1 fruit fly cellular context compared by ENCODE assay signal in the genomic region with DNA sequence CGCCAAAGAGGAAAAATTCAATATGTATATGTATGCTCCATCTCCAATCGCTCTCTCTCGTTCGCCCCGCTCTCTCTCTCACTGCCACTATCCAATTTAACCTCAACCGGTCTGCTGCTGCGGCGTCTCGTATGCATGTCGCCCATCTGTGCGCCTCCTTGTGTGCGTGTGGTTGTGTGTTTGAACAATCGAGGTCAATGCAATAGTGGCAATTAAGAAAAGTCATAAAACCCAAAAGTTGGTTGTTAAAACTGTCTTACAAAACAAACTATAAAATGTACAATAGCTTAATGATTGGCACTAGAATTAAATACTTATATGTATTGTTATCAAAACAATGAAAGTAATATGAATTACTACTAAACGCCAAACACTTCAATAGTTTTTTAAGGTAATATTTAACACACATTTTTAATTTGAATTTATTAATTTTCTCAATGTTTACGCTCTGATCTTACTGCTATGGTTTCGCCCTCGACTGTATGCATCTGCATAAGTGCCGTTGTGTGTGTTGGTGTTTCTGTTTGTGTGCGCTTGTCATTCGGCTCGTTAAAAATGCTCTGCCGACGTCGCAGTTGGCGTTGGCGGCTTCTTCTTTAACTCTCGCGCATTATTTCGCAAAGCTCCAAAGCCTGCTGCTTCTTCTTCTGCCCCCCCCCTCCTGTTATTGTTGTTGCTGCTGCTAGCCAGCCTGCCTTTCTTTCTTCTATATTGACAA.
TF ChIP-seq lines count a peak whose summit lies in the region.

No protein-coding gene starts in this region.

TF ChIP-seq in whole organism, embryonic, 481 proteins besides CTCF, POLR2A, EP300 and RAD21 (continued from another document and continues in another):
- peak; percentile 89 for TF ChIP-seq bab2 (GFP tag; optimal IDR thresholded peaks at IDR 0.05; lab: Kevin White, UChicago)
- TF ChIP-seq repo (GFP tag; optimal IDR thresholded peaks at IDR 0.05; lab: Kevin White, UChicago): peak; percentile 69
- TF ChIP-seq kay (GFP tag; optimal IDR thresholded peaks at IDR 0.05; lab: Kevin White, UChicago): peak; percentile 85
- peak; percentile 81 for TF ChIP-seq gro (GFP tag; optimal IDR thresholded peaks at IDR 0.05; lab: Kevin White, UChicago)
- TF ChIP-seq br (optimal IDR thresholded peaks at IDR 0.05; lab: Kevin White, UChicago): no peak
- TF ChIP-seq Ada2b (GFP tag; IDR thresholded peaks at IDR 0.05; lab: Robert Waterston, UW): peak; percentile 84
- peak; percentile 96 for TF ChIP-seq tin (GFP tag; optimal IDR thresholded peaks at IDR 0.05; lab: Kevin White, UChicago)
- TF ChIP-seq mirr (GFP tag; optimal IDR thresholded peaks at IDR 0.05; lab: Kevin White, UChicago): peak; percentile 79
- no peak for TF ChIP-seq HLH4C (GFP tag; IDR thresholded peaks at IDR 0.05; lab: Robert Waterston, UW; ENCODE audit: partially characterized antibody)
- peak; percentile 94 for TF ChIP-seq CG4820 (GFP tag; optimal IDR thresholded peaks at IDR 0.05; lab: Kevin White, UChicago)
- TF ChIP-seq CG6689 (GFP tag; IDR thresholded peaks at IDR 0.05; lab: Robert Waterston, UW): peak; percentile 96
- peak; percentile 97 for TF ChIP-seq az2 (GFP tag; optimal IDR thresholded peaks at IDR 0.05; lab: Kevin White, UChicago)
- TF ChIP-seq Sry-δ (GFP tag; optimal IDR thresholded peaks at IDR 0.05; lab: Kevin White, UChicago): peak; percentile 25
- peak; percentile 41; the same call in 2 of the 3 replicates for TF ChIP-seq CG2199 (GFP tag; IDR thresholded peaks at IDR 0.05; lab: Robert Waterston, UW)
- peak; percentile 65 for TF ChIP-seq CG1024 (GFP tag; IDR thresholded peaks at IDR 0.05; lab: Robert Waterston, UW)
- peak; percentile 73 for TF ChIP-seq CG1792 (GFP tag; optimal IDR thresholded peaks at IDR 0.05; lab: Kevin White, UChicago)
- peak; percentile 95 for TF ChIP-seq lbe (GFP tag; optimal IDR thresholded peaks at IDR 0.05; lab: Kevin White, UChicago)
- TF ChIP-seq inv (GFP tag; IDR thresholded peaks at IDR 0.05; lab: Robert Waterston, UW; ENCODE audit: partially characterized antibody): no peak
- no peak; the same call in 1 of the 2 replicates for TF ChIP-seq Scr (GFP tag; IDR thresholded peaks at IDR 0.05; lab: Robert Waterston, UW; ENCODE audit: partially characterized antibody)
- peak; percentile 97 for TF ChIP-seq CG10543 (GFP tag; optimal IDR thresholded peaks at IDR 0.05; lab: Kevin White, UChicago)
- TF ChIP-seq pum (GFP tag; optimal IDR thresholded peaks at IDR 0.05; lab: Kevin White, UChicago): peak; percentile 77
- peak; percentile 83 for TF ChIP-seq MTF-1 (GFP tag; optimal IDR thresholded peaks at IDR 0.05; lab: Kevin White, UChicago; ENCODE audit: borderline replicate concordance)
- TF ChIP-seq CG33213 (GFP tag; optimal IDR thresholded peaks at IDR 0.05; lab: Kevin White, UChicago): peak; percentile 61
- TF ChIP-seq CG34422 (GFP tag; IDR thresholded peaks at IDR 0.05; lab: Robert Waterston, UW): peak; percentile 89
- no peak for TF ChIP-seq gfzf (GFP tag; optimal IDR thresholded peaks at IDR 0.05; lab: Kevin White, UChicago)
- TF ChIP-seq tna (GFP tag; IDR thresholded peaks at IDR 0.05; lab: Robert Waterston, UW; ENCODE audit: partially characterized antibody): no peak
- TF ChIP-seq hkb (optimal IDR thresholded peaks at IDR 0.05; lab: Kevin White, UChicago): no peak
- peak; percentile 95 for TF ChIP-seq hkb (GFP tag; IDR thresholded peaks at IDR 0.05; lab: Robert Waterston, UW)
- TF ChIP-seq trem (tag; optimal IDR thresholded peaks at IDR 0.05; lab: Kevin White, UChicago): peak; percentile 97
- TF ChIP-seq run (tag; optimal IDR thresholded peaks at IDR 0.05; lab: Kevin White, UChicago): peak; percentile 98
- peak; percentile 86 for TF ChIP-seq al (GFP tag; IDR thresholded peaks at IDR 0.05; lab: Robert Waterston, UW)
- peak; percentile 89 for TF ChIP-seq peb (GFP tag; IDR thresholded peaks at IDR 0.05; lab: Robert Waterston, UW)
- TF ChIP-seq CG3847 (GFP tag; IDR thresholded peaks at IDR 0.05; lab: Robert Waterston, UW): peak; percentile 91
- TF ChIP-seq CG6254 (GFP tag; optimal IDR thresholded peaks at IDR 0.05; lab: Kevin White, UChicago): peak; percentile 95
- peak; percentile 84; the same call in 1 of the 3 replicates for TF ChIP-seq H15 (GFP tag; IDR thresholded peaks at IDR 0.05; lab: Robert Waterston, UW)
- TF ChIP-seq CG11085 (GFP tag; IDR thresholded peaks at IDR 0.05; lab: Robert Waterston, UW): no peak; the same call in none of the 2 replicates
- TF ChIP-seq ftz-f1 (GFP tag; optimal IDR thresholded peaks at IDR 0.05; lab: Kevin White, UChicago): peak; percentile 43
- TF ChIP-seq bbx (GFP tag; IDR thresholded peaks at IDR 0.05; lab: Robert Waterston, UW; ENCODE audit: partially characterized antibody): no peak
- peak; percentile 82 for TF ChIP-seq CG16863 (GFP tag; optimal IDR thresholded peaks at IDR 0.05; lab: Kevin White, UChicago)
- TF ChIP-seq Dbx (GFP tag; IDR thresholded peaks at IDR 0.05; lab: Robert Waterston, UW): peak; percentile 90
- peak; percentile 93 for TF ChIP-seq croc (GFP tag; conservative IDR thresholded peaks at IDR 0.05; lab: Robert Waterston, UW)
- TF ChIP-seq phol (tag; optimal IDR thresholded peaks at IDR 0.05; lab: Kevin White, UChicago): peak; percentile 98
- TF ChIP-seq CG8089 (GFP tag; optimal IDR thresholded peaks at IDR 0.05; lab: Kevin White, UChicago): peak; percentile 76
- TF ChIP-seq CG8359 (GFP tag; optimal IDR thresholded peaks at IDR 0.05; lab: Kevin White, UChicago; ENCODE audit: borderline replicate concordance): peak; percentile 91
- TF ChIP-seq Dip3 (GFP tag; optimal IDR thresholded peaks at IDR 0.05; lab: Kevin White, UChicago): peak; percentile 74
- no peak for TF ChIP-seq unc-4 (GFP tag; IDR thresholded peaks at IDR 0.05; lab: Robert Waterston, UW; ENCODE audit: partially characterized antibody)
- peak; percentile 98 for TF ChIP-seq CG17359 (tag; optimal IDR thresholded peaks at IDR 0.05; lab: Kevin White, UChicago)
- TF ChIP-seq Dek (tag; optimal IDR thresholded peaks at IDR 0.05; lab: Kevin White, UChicago): peak; percentile 95
- peak; percentile 88 for TF ChIP-seq Mad (GFP tag; optimal IDR thresholded peaks at IDR 0.05; lab: Kevin White, UChicago)
- peak; percentile 94 for TF ChIP-seq CG12071 (GFP tag; optimal IDR thresholded peaks at IDR 0.05; lab: Kevin White, UChicago)
- peak; percentile 96 for TF ChIP-seq Hr3 (GFP tag; optimal IDR thresholded peaks at IDR 0.05; lab: Kevin White, UChicago)
- no peak for TF ChIP-seq rib (GFP tag; IDR thresholded peaks at IDR 0.05; lab: Robert Waterston, UW)
- TF ChIP-seq unpg (GFP tag; optimal IDR thresholded peaks at IDR 0.05; lab: Kevin White, UChicago): peak; percentile 97
- TF ChIP-seq sisA (GFP tag; IDR thresholded peaks at IDR 0.05; lab: Robert Waterston, UW): peak; percentile 92
- TF ChIP-seq Vsx1 (GFP tag; optimal IDR thresholded peaks at IDR 0.05; lab: Kevin White, UChicago): peak; percentile 96
- peak; percentile 37 for TF ChIP-seq Myb (GFP tag; optimal IDR thresholded peaks at IDR 0.05; lab: Kevin White, UChicago)
- peak; percentile 82 to 90 for TF ChIP-seq Trl (optimal IDR thresholded peaks at IDR 0.05; lab: Kevin White, UChicago)
- TF ChIP-seq Trl (GFP tag; optimal IDR thresholded peaks at IDR 0.05; lab: Kevin White, UChicago): peak; percentile 87
- peak; percentile 88 for TF ChIP-seq CG7357 (GFP tag; IDR thresholded peaks at IDR 0.05; lab: Robert Waterston, UW)
- peak; percentile 10 to 72 for TF ChIP-seq crp (GFP tag; optimal IDR thresholded peaks at IDR 0.05; lab: Kevin White, UChicago)
- TF ChIP-seq BtbVII (GFP tag; optimal IDR thresholded peaks at IDR 0.05; lab: Kevin White, UChicago): peak; percentile 95
- peak; percentile 48 for TF ChIP-seq toy (GFP tag; IDR thresholded peaks at IDR 0.05; lab: Robert Waterston, UW)
- TF ChIP-seq tup (GFP tag; optimal IDR thresholded peaks at IDR 0.05; lab: Kevin White, UChicago): peak; percentile 70
- peak; percentile 92 for TF ChIP-seq CG12769 (tag; optimal IDR thresholded peaks at IDR 0.05; lab: Kevin White, UChicago)
- peak; percentile 92 for TF ChIP-seq pros (GFP tag; optimal IDR thresholded peaks at IDR 0.05; lab: Kevin White, UChicago)
- TF ChIP-seq ranshi (GFP tag; IDR thresholded peaks at IDR 0.05; lab: Robert Waterston, UW): peak; percentile 81
- peak; percentile 9 for TF ChIP-seq CG14965 (GFP tag; optimal IDR thresholded peaks at IDR 0.05; lab: Kevin White, UChicago; ENCODE audit: borderline replicate concordance)
- no peak for TF ChIP-seq pita (GFP tag; optimal IDR thresholded peaks at IDR 0.05; lab: Kevin White, UChicago)
- TF ChIP-seq sc (optimal IDR thresholded peaks at IDR 0.05; lab: Kevin White, UChicago): no peak
- peak; percentile 95 for TF ChIP-seq sc (GFP tag; optimal IDR thresholded peaks at IDR 0.05; lab: Kevin White, UChicago)
- peak; percentile 90 for TF ChIP-seq CG12155 (GFP tag; optimal IDR thresholded peaks at IDR 0.05; lab: Kevin White, UChicago)
- peak; percentile 63 for TF ChIP-seq grn (GFP tag; optimal IDR thresholded peaks at IDR 0.05; lab: Kevin White, UChicago)
- peak; percentile 95 for TF ChIP-seq E2f1 (GFP tag; IDR thresholded peaks at IDR 0.05; lab: Robert Waterston, UW)
- TF ChIP-seq D (optimal IDR thresholded peaks at IDR 0.05; lab: Kevin White, UChicago): no peak
- peak; percentile 98 for TF ChIP-seq D (GFP tag; optimal IDR thresholded peaks at IDR 0.05; lab: Kevin White, UChicago)
- TF ChIP-seq CG30403 (GFP tag; optimal IDR thresholded peaks at IDR 0.05; lab: Kevin White, UChicago): peak; percentile 98
- TF ChIP-seq wdn (GFP tag; IDR thresholded peaks at IDR 0.05; lab: Robert Waterston, UW): peak; percentile 57; the same call in 1 of the 2 replicates
- TF ChIP-seq cwo (GFP tag; optimal IDR thresholded peaks at IDR 0.05; lab: Kevin White, UChicago): peak; percentile 94
- peak; percentile 98 for TF ChIP-seq CG14710 (tag; optimal IDR thresholded peaks at IDR 0.05; lab: Kevin White, UChicago)
- TF ChIP-seq sens (GFP tag; lab: Kevin White, UChicago): peak; percentile 98
- peak in 1 of 2 experiments; percentile 41 for TF ChIP-seq Dfd (GFP tag; optimal IDR thresholded peaks at IDR 0.05; lab: Kevin White, UChicago)
- peak; percentile 98 for TF ChIP-seq Xrp1 (GFP tag; IDR thresholded peaks at IDR 0.05; lab: Robert Waterston, UW)
- TF ChIP-seq emc (GFP tag; optimal IDR thresholded peaks at IDR 0.05; lab: Kevin White, UChicago): peak; percentile 78
- TF ChIP-seq ems (GFP tag; optimal IDR thresholded peaks at IDR 0.05; lab: Kevin White, UChicago): peak; percentile 95
- TF ChIP-seq Sry-β (GFP tag; optimal IDR thresholded peaks at IDR 0.05; lab: Kevin White, UChicago): peak; percentile 67
- TF ChIP-seq Rx (GFP tag; IDR thresholded peaks at IDR 0.05; lab: Robert Waterston, UW): peak; percentile 59
- TF ChIP-seq CG13296 (GFP tag; optimal IDR thresholded peaks at IDR 0.05; lab: Kevin White, UChicago): peak; percentile 98
- peak; percentile 81 for TF ChIP-seq Kr (GFP tag; optimal IDR thresholded peaks at IDR 0.05; lab: Kevin White, UChicago)
- TF ChIP-seq CG14014 (GFP tag; IDR thresholded peaks at IDR 0.05; lab: Robert Waterston, UW): peak; percentile 90
- peak; percentile 97 for TF ChIP-seq NfI (GFP tag; optimal IDR thresholded peaks at IDR 0.05; lab: Kevin White, UChicago)
- TF ChIP-seq tgo (GFP tag; IDR thresholded peaks at IDR 0.05; lab: Robert Waterston, UW): peak; percentile 93
- TF ChIP-seq CG31388 (GFP tag; optimal IDR thresholded peaks at IDR 0.05; lab: Kevin White, UChicago): peak; percentile 68
- TF ChIP-seq HmgD (GFP tag; optimal IDR thresholded peaks at IDR 0.05; lab: Kevin White, UChicago): no peak
- peak in 1 of 2 experiments; percentile 96 for TF ChIP-seq Hr78 (GFP tag; optimal IDR thresholded peaks at IDR 0.05; lab: Kevin White, UChicago)
- TF ChIP-seq her (GFP tag; optimal IDR thresholded peaks at IDR 0.05; lab: Kevin White, UChicago): peak; percentile 35
- peak; percentile 65 for TF ChIP-seq CG5953 (GFP tag; IDR thresholded peaks at IDR 0.05; lab: Robert Waterston, UW)
- peak; percentile 99 for TF ChIP-seq CG7556 (GFP tag; optimal IDR thresholded peaks at IDR 0.05; lab: Kevin White, UChicago)
- peak; percentile 96 for TF ChIP-seq CG3407 (GFP tag; optimal IDR thresholded peaks at IDR 0.05; lab: Kevin White, UChicago)
- peak; percentile 97 for TF ChIP-seq Max (GFP tag; optimal IDR thresholded peaks at IDR 0.05; lab: Kevin White, UChicago)
- peak; percentile 97 for TF ChIP-seq CG12219 (GFP tag; optimal IDR thresholded peaks at IDR 0.05; lab: Kevin White, UChicago)
- TF ChIP-seq CG4282 (GFP tag; optimal IDR thresholded peaks at IDR 0.05; lab: Kevin White, UChicago): peak; percentile 19
- peak; percentile 78 for TF ChIP-seq CG1647 (GFP tag; optimal IDR thresholded peaks at IDR 0.05; lab: Kevin White, UChicago)
- peak; percentile 86 for TF ChIP-seq CG14667 (GFP tag; IDR thresholded peaks at IDR 0.05; lab: Robert Waterston, UW)
- no peak for TF ChIP-seq CG7963 (GFP tag; IDR thresholded peaks at IDR 0.05; lab: Robert Waterston, UW; ENCODE audit: partially characterized antibody)
- TF ChIP-seq dysf (GFP tag; IDR thresholded peaks at IDR 0.05; lab: Robert Waterston, UW): peak; percentile 95
- TF ChIP-seq CG11560 (tag; IDR thresholded peaks at IDR 0.05; lab: Robert Waterston, UW): peak; percentile 73; the same call in 2 of the 3 replicates
- no peak for TF ChIP-seq h (optimal IDR thresholded peaks at IDR 0.05; lab: Kevin White, UChicago)
- no peak for TF ChIP-seq CG13287 (GFP tag; IDR thresholded peaks at IDR 0.05; lab: Robert Waterston, UW; ENCODE audit: partially characterized antibody)
- peak; percentile 98 for TF ChIP-seq CG2875 (GFP tag; optimal IDR thresholded peaks at IDR 0.05; lab: Kevin White, UChicago)
- peak; percentile 96 for TF ChIP-seq seq (GFP tag; IDR thresholded peaks at IDR 0.05; lab: Robert Waterston, UW)
- peak; percentile 93 for TF ChIP-seq Nf-YC (tag; optimal IDR thresholded peaks at IDR 0.05; lab: Kevin White, UChicago)
- peak; percentile 88 for TF ChIP-seq exex (tag; optimal IDR thresholded peaks at IDR 0.05; lab: Kevin White, UChicago)
- TF ChIP-seq Nf-YB (GFP tag; optimal IDR thresholded peaks at IDR 0.05; lab: Kevin White, UChicago): peak; percentile 90
- TF ChIP-seq Optix (GFP tag; IDR thresholded peaks at IDR 0.05; lab: Robert Waterston, UW): peak; percentile 41; the same call in 1 of the 3 replicates
- TF ChIP-seq CG3065 (GFP tag; optimal IDR thresholded peaks at IDR 0.05; lab: Kevin White, UChicago): peak; percentile 95
- peak; percentile 90 for TF ChIP-seq CG17328 (GFP tag; IDR thresholded peaks at IDR 0.05; lab: Robert Waterston, UW)
- TF ChIP-seq jing (GFP tag; optimal IDR thresholded peaks at IDR 0.05; lab: Kevin White, UChicago): peak; percentile 89
- peak; percentile 86 for TF ChIP-seq CG13894 (tag; optimal IDR thresholded peaks at IDR 0.05; lab: Kevin White, UChicago)
- peak; percentile 90 for TF ChIP-seq TFAM (GFP tag; optimal IDR thresholded peaks at IDR 0.05; lab: Kevin White, UChicago)
- TF ChIP-seq hbn (GFP tag; IDR thresholded peaks at IDR 0.05; lab: Robert Waterston, UW; ENCODE audit: partially characterized antibody): no peak
